Worm (Caenorhabditis elegans) whole organism, midembryonic: ENCODE results near the gene hmg-4.

ENCODE experiments used
- T22C8.4 ChIP-seq: fragments of 200-800 bp; sonication (Bioruptor generic); IDR thresholded peaks from 2 replicates; pipeline ENCODE4 v1.3.6; 2022; ENCODE audit warnings: missing genetic modification characterization, missing compliant biosample characterization
- cog-1 ChIP-seq: sonication (generic microtip); optimal IDR thresholded peaks from 2 replicates; lab custom pipeline; 2016; ENCODE audit warnings: missing genetic modification characterization, missing compliant biosample characterization
- flt-1 ChIP-seq: fragments of 200-800 bp; sonication (Bioruptor generic); IDR thresholded peaks from 2 replicates; pipeline ENCODE4 v1.3.6; 2022; ENCODE audit warnings: missing genetic modification characterization, missing compliant biosample characterization
- klf-2 ChIP-seq: fragments of 200-800 bp; sonication (Bioruptor generic); conservative IDR thresholded peaks from 2 replicates; pipeline ENCODE4 v1.3.6; 2022; ENCODE audit warnings: missing genetic modification reagents, missing genetic modification characterization, missing compliant biosample characterization
- med-1 ChIP-seq: sonication (generic microtip); optimal IDR thresholded peaks from 2 replicates; lab custom pipeline; 2017; ENCODE audit warnings: missing genetic modification characterization, mild to moderate bottlenecking, missing compliant biosample characterization, antibody characterized with exemption, missing genetic modification reagents; ENCODE audit not compliant: insufficient read depth
- ref-1 ChIP-seq: fragments of 200-800 bp; sonication (Bioruptor generic); conservative IDR thresholded peaks from 2 replicates; pipeline ENCODE4 v1.3.6; 2022; ENCODE audit warnings: missing genetic modification reagents, missing genetic modification characterization, missing compliant biosample characterization
- tab-1 ChIP-seq: fragments of 200-800 bp; sonication (Bioruptor generic); IDR thresholded peaks from 2 replicates; pipeline ENCODE4 v1.3.6; 2022; ENCODE audit warnings: missing genetic modification characterization, missing compliant biosample characterization
- ztf-23 ChIP-seq: fragments of 200-800 bp; sonication (Bioruptor generic); IDR thresholded peaks from 2 replicates; pipeline ENCODE4 v1.3.6; 2022; ENCODE audit warnings: missing genetic modification reagents, missing genetic modification characterization, missing compliant biosample characterization
- ztf-29 ChIP-seq: fragments of 200-800 bp; sonication (Bioruptor generic); IDR thresholded peaks from 2 replicates; pipeline ENCODE4 v1.3.6; 2022; ENCODE audit warnings: missing genetic modification reagents, missing genetic modification characterization, missing compliant biosample characterization

hmg-4 gene

DNA sequence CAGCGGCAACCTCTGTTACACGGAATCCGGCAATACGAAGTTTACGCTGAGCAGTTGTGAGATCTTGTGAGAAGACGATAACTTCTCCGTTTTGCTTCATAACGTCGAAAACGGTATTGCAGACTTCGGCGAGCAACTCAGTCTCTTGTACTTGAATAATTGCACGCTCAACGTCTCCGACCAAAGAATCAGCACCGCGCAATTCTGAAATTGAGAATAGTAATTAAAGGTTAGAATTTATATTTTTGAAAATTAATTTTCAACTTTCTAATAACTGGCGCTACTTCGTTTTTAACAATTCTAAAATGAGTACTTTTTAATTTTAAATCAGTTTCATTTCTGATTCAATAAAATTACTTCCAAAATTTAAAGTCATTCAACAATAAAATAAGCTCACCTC lies 2.9 kb downstream of the hmg-4 start:
- TF ChIP-seq klf-2 (GFP tag; lab: Robert Waterston, UW) (no peak), ref-1 (GFP tag; lab: Robert Waterston, UW) (no peak), ztf-23 (no peak), flt-1 (GFP tag; lab: Robert Waterston, UW) (no peak), cog-1 (tag; lab: Kevin White, UChicago) (no peak), ztf-29 (GFP tag; lab: Robert Waterston, UW) (no peak), tab-1 (no peak), med-1 (GFP tag; lab: Kevin White, UChicago) (no peak)

DNA sequence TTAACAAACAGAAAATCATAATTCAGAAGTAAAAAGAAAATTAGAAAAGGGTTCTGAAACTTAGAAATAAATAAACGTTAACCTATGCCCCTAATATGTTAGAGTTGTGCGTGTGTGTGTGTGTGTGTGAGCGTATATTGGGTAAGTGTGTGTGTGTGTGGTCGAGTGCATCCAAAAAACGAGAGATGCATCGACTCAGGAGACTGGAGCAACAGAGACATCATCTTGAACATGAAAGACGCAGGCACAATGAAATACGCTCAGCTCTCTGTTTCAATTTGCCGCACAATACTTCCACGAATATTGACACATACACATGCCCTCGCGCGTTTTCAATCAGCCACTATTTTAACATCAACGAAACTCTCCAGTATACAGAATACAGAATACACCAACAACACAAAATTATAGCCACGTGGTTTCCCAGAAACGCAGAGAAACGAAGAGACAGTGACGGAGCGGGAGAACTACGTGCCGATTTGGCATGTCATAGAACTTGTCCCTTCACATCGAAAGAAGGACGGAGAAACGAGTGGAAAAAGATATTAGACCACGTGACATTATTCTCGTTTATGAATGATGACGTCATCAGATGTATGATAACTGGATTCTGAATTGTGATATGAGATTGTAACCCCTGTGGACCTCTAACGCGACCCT lies 5.1 kb downstream of the hmg-4 start:
- TF ChIP-seq flt-1 (GFP tag; lab: Robert Waterston, UW) (0 out of 2 replicates have a peak, but pooled peaks have one; percentile 25), T22C8.4 (GFP tag; lab: Robert Waterston, UW) (no peak), med-1 (GFP tag; lab: Kevin White, UChicago) (no peak)

DNA sequence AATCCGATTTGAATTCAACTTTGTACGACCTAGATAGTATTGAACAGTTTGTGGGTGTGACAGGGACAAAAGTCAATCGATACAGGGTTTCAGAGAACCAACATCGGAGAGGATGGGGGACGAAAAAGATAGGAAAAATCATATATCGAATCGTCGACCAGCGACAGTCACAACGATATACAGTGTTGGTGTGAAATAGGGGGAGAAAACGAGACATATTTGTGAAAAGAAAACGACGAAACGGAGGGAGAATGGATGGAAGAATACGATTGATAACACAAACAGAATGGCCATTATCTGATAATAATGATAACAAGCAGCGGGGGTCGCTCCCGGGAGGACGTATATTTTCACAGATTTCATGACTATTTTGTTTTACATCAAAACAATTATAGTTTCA lies 6.0 kb downstream of the hmg-4 start:
- TF ChIP-seq klf-2 (GFP tag; lab: Robert Waterston, UW) (no peak), flt-1 (GFP tag; lab: Robert Waterston, UW) (no peak), tab-1 (no peak), med-1 (GFP tag; lab: Kevin White, UChicago) (no peak), cog-1 (tag; lab: Kevin White, UChicago) (no peak), ztf-23 (no peak), T22C8.4 (GFP tag; lab: Robert Waterston, UW) (no peak), ref-1 (GFP tag; lab: Robert Waterston, UW) (no peak), ztf-29 (GFP tag; lab: Robert Waterston, UW) (no peak)

DNA sequence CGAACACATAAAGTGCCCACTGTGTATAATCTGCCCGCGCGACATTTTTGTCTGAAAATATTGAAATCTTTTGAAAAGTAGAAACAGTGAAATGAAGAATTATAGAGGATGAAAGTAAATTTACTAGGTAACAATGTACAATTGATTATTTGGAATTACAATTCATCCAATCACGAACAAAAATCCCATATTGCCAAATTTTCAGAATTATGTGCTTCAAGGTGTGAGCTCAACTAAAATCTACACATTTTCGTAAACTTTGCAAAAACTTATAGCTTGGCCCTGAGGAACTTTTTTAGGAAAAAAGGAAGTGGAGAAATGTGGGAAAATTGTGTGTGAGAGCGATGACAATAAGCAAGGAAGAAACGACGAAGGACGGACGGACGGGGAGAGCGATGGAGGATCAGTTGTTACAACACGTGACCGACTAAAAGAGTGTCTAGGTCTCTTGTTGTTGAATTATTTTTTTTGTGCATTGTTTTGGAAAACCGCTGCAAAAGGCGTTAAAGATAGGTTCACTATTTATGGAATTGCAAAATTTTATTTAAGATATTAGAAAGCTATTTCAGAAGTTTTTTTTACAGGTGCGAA lies 6.6 kb downstream of the hmg-4 start, which contains the start of gene mml-1:
TSS of gene mml-1 (minus strand) at position 51 of the 591 bp plus-strand sequence.
- TF ChIP-seq T22C8.4 (GFP tag; lab: Robert Waterston, UW) = no peak
- TF ChIP-seq cog-1 (tag; lab: Kevin White, UChicago) = no peak
- TF ChIP-seq klf-2 (GFP tag; lab: Robert Waterston, UW) = no peak

DNA sequence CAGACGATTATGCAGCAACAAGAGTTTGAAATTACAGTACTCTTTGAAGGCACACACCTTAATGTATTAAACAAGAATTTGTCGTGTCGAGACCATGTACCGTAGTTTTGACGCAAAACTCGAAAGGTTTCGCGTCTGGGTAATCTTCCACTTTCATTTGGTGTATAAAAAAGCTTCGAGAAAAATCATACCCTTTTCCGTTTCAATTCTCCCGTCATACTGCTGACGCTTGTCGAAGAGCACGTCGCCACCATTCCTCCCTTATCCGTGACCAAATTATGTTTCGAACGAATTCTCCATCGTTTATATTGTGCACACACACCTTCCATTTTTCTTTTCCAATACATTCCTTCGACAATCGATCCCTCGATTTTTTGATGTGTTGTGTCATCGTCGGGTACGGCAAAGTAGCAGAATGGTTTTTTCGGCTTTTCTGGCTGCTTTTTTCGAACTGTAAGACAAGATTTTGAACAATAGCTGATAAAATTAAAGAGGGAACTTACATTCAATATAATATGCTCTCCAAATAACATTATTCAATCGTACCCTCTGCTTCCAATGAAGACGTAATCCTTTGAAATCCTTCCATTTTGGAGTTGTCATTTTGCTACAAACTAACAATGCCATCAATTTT lies 7.5 kb downstream of the hmg-4 start:
- TF ChIP-seq cog-1 (tag; lab: Kevin White, UChicago) = no peak
- TF ChIP-seq klf-2 (GFP tag; lab: Robert Waterston, UW) = no peak
- no peak for TF ChIP-seq med-1 (GFP tag; lab: Kevin White, UChicago)
- no peak for TF ChIP-seq flt-1 (GFP tag; lab: Robert Waterston, UW)
- TF ChIP-seq ref-1 (GFP tag; lab: Robert Waterston, UW) = no peak
- no peak for TF ChIP-seq tab-1
- TF ChIP-seq ztf-23 = no peak
- TF ChIP-seq T22C8.4 (GFP tag; lab: Robert Waterston, UW) = no peak
- TF ChIP-seq ztf-29 (GFP tag; lab: Robert Waterston, UW) = no peak

DNA sequence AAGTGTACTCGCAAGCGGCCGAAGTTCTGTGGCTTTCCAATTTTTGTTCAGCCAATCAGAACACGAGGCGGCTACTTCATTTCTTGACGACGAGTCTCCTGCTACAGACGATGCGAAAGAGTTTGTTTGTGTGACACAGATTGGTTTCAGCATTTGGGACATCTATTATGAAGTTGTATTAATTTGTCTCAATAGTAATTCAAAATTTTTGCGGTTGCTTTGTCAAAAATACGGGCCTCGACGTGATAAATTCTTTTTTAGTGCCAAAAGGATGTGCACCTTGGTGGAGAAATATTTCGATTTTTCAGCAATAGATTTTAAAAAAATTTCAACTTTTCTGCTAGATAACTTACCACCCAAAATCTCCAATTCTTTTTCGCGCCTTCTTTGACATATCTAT lies 10.8 kb downstream of the hmg-4 start:
- TF ChIP-seq ref-1 (GFP tag; lab: Robert Waterston, UW) (no peak), ztf-23 (no peak)

DNA sequence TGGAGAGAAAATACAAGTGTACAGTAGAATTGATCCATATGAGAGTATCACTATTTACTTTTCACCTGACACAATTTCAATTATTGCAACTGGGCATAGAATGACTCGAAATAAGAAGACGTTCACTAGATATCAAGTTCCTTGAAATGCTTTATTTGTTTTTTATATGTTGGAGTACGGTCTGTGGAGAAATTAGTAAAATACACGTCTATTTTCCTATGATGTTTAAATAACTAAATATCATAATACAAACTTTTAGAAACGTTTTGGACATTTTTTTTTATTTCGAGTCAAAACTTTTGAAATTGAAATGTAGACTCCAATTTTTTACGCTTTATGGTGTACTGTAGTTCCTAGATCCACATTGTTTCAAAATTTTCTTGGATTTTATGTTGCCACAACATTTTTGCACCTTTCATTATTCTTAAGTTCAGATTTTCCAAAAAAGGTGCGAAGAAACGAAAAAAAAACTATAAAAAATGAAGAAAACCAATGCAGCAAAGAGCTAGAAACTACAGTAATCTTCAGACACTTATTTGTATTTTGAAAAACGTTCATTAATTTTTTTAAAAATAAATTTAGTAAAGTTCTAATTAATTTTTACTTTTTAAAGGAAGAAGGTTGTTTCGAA lies 11.9 kb downstream of the hmg-4 start:
- no peak for TF ChIP-seq flt-1 (GFP tag; lab: Robert Waterston, UW)
- no peak for TF ChIP-seq ztf-29 (GFP tag; lab: Robert Waterston, UW)
- no peak for TF ChIP-seq med-1 (GFP tag; lab: Kevin White, UChicago)
- TF ChIP-seq cog-1 (tag; lab: Kevin White, UChicago) = no peak
- TF ChIP-seq klf-2 (GFP tag; lab: Robert Waterston, UW) = no peak
- TF ChIP-seq ztf-23 = no peak
- no peak for TF ChIP-seq T22C8.4 (GFP tag; lab: Robert Waterston, UW)
- no peak for TF ChIP-seq ref-1 (GFP tag; lab: Robert Waterston, UW)
- no peak for TF ChIP-seq tab-1

DNA sequence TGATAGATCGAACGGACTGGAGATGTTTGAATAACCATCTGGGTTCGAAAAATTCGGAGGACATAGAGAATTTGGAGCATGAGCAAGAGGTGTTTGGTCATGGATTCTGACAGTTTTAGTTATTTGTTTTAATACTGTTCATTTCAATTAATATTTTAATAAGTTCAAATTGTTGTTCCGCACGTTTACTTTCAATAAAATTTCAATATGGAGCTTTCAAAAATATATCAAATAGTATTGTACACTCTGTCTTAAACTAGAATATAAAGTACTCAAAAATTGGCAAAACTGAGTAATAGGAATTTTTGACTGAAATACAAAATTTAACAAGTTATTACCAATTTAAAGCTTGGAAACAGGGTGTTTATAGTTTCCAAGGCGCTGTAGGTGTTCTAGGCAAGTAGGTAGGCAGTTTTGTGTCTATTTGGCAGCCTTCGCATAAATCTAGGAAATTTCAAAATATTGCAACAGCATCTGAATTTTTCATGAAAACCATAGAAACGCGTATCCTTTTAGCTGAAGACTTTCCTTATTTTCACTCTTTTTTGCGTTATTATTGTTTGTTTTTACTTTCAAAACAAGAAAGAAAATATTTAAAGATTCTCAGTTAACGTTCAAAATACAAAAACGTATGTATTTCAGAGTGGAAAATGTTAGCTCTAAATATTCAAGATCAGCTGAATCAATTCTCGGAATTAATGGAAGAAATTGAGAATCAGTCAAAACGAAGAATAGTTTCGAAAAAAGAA lies 14.2 kb downstream of the hmg-4 start, which contains the start of the genes T20B12.5 and T20B12.4:
TSS of gene T20B12.5 (minus strand) at position 101 of the 749 bp plus-strand sequence.
TSS of gene T20B12.4 (plus strand) at position 699 of the 749 bp plus-strand sequence.
- no peak for TF ChIP-seq tab-1
- no peak for TF ChIP-seq flt-1 (GFP tag; lab: Robert Waterston, UW)
- no peak for TF ChIP-seq med-1 (GFP tag; lab: Kevin White, UChicago)
- TF ChIP-seq ztf-23 = no peak
- no peak for TF ChIP-seq T22C8.4 (GFP tag; lab: Robert Waterston, UW)
- no peak for TF ChIP-seq klf-2 (GFP tag; lab: Robert Waterston, UW)
- no peak for TF ChIP-seq ref-1 (GFP tag; lab: Robert Waterston, UW)
- no peak for TF ChIP-seq ztf-29 (GFP tag; lab: Robert Waterston, UW)

DNA sequence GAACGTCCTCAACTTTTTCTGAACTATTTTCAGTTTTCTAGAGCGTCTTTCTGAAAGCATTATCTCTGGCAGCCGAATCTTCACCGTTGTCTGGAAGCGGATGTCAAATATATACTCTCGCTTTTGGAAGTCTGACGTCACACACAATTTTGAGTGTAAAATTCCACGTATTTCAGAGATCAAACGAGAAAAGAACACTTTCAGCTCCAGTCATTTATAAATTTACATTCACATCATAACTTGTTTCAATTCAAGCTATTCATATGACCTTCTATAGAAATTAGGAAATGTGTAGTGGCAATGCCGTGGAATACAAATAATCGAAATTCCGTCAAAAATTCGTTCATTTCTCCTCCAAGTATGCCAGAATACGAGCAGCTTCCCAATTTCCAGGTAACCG lies 15.8 kb downstream of the hmg-4 start, which contains the start of gene F08F8.11:
TSS of gene F08F8.11 (plus strand) at position 301 of the 400 bp plus-strand sequence.
- no peak for TF ChIP-seq klf-2 (GFP tag; lab: Robert Waterston, UW)
- no peak for TF ChIP-seq ref-1 (GFP tag; lab: Robert Waterston, UW)
- TF ChIP-seq flt-1 (GFP tag; lab: Robert Waterston, UW) = no peak
- no peak for TF ChIP-seq cog-1 (tag; lab: Kevin White, UChicago)
- no peak for TF ChIP-seq T22C8.4 (GFP tag; lab: Robert Waterston, UW)
- TF ChIP-seq ztf-23 = no peak
- TF ChIP-seq med-1 (GFP tag; lab: Kevin White, UChicago) = no peak
- no peak for TF ChIP-seq tab-1
- no peak for TF ChIP-seq ztf-29 (GFP tag; lab: Robert Waterston, UW)
